Worm (Caenorhabditis elegans) whole organism, mixed stage, embryonic: ENCODE data around the gene Y108G3AL.2.

Source experiments
- bed-3 ChIP-seq: fragments of 200-800 bp; sonication (Bioruptor generic); optimal IDR thresholded peaks from 3 replicates; lab custom pipeline; 2018; ENCODE audit warnings: mild to moderate bottlenecking, missing genetic modification characterization, moderate library complexity, missing compliant biosample characterization
- lin-13 ChIP-seq: fragments of 150-350 bp; optimal IDR thresholded peaks from 2 replicates; lab custom pipeline; 2014; ENCODE audit warnings: missing biosample characterization, missing genetic modification characterization
- nhr-237 ChIP-seq: fragments of 150-350 bp; optimal IDR thresholded peaks from 2 replicates; lab custom pipeline; 2014; ENCODE audit warnings: missing biosample characterization, missing genetic modification characterization
- unc-62 ChIP-seq: fragments of 150-350 bp; optimal IDR thresholded peaks from 2 replicates; lab custom pipeline; 2014; ENCODE audit warnings: missing biosample characterization, missing genetic modification reagents, missing genetic modification characterization

DNA sequence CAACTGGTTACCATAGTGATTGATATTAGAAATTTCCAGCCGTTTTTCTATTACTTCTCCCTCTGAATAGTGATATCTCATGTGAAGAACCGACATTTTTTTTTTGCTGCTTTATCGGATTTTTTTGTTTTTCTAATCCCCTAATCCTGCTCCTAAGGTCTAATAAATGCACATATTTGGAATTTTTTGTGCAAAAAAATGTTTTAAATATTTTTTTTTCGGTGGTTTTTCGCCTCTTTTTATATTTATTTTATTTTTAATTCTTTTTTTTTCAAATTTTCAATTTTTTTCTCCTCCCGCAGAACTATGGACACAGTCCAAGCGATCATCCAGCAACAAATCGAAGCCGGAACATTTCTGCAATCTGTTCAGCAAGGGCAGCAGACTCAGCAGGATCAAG lies at the start of gene Y108G3AL.2:
- TF ChIP-seq unc-62 (GFP tag; lab: Kevin White, UChicago) (no peak), lin-13 (tag; lab: Kevin White, UChicago) (no peak), bed-3 (GFP tag; lab: Kevin White, UChicago) (no peak), nhr-237 (tag; lab: Kevin White, UChicago) (no peak)
